Fruit fly (Drosophila melanogaster): ENCODE measurements around the gene CG18577.

DNA sequence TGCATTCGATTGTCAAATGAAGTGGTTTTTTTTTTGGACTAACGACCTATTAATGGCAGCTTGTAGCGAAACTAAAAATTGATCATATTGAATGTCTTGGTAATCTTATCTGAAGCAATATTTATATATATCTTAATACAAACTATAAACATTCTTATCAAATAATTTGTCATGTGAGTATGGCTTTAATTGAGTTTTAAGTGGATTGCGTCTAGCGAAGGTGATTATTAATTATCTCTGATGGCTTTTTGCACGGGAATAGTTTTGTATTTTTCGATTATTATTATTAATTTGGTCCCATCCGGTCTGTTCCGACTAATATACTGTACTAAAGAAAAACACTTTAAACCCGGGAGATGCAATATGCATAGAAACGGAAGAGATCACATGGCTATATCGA lies 51.0 kb downstream of the CG18577 start:
- no peak for TF ChIP-seq sv (GFP tag; optimal IDR thresholded peaks at IDR 0.05)
- TF ChIP-seq dmrt93B (GFP tag; optimal IDR thresholded peaks at IDR 0.05): no peak
- no peak for TF ChIP-seq psq (GFP tag; optimal IDR thresholded peaks at IDR 0.05)
- TF ChIP-seq Hr83 (GFP tag; optimal IDR thresholded peaks at IDR 0.05; ENCODE audit: poor library complexity, severe bottlenecking): no peak
- no peak for TF ChIP-seq Dfd (GFP tag; optimal IDR thresholded peaks at IDR 0.05)
- no peak for TF ChIP-seq tai (GFP tag; optimal IDR thresholded peaks at IDR 0.05)
- no peak for TF ChIP-seq brk (GFP tag; optimal IDR thresholded peaks at IDR 0.05)
- no peak for TF ChIP-seq CG32264 (GFP tag; optimal IDR thresholded peaks at IDR 0.05)
- TF ChIP-seq HLH106 (tag; optimal IDR thresholded peaks at IDR 0.05): no peak
- no peak for TF ChIP-seq usp (GFP tag; optimal IDR thresholded peaks at IDR 0.05)
- TF ChIP-seq br (GFP tag; optimal IDR thresholded peaks at IDR 0.05): no peak
- TF ChIP-seq GATAd (GFP tag; optimal IDR thresholded peaks at IDR 0.05): no peak
- TF ChIP-seq pan (optimal IDR thresholded peaks at IDR 0.05): no peak

Measured in whole organism, wandering third instar larva.